Worm (Caenorhabditis elegans): ENCODE results near the gene Y39A1A.24.

DNA sequence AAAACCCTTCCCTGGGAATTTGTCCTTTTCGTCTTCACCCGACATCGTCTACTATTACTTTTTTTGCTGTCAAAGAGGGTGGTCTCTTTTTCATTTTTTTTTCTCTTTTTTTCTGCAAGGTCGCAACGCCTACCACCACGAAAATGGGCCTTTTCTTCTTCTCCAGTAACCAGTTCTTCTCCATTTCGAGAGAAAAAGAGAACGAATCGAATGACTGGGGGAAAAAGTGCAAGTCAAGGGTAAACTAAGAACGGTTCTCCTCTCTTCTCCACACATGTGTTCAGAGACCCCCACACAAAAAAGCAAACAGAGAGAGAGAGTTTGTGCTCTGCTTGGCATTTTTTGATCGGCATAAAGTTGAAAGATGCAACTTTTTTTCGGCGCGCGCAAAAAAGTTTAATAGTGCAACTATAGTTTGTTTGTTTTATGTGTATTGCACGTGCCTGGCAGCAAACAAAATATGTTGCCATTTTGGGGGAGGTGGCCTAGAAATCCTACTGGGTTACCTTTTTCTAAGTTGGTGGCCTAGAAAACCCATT, 24.1 kb downstream of the Y39A1A.24 start:
- TF ChIP-seq hpl-2 (GFP tag; optimal IDR thresholded peaks at IDR 0.05) (no peak), nhr-76 (tag; optimal IDR thresholded peaks at IDR 0.05) (no peak)
